Fruit fly (Drosophila melanogaster): ENCODE results near the gene ci.

DNA sequence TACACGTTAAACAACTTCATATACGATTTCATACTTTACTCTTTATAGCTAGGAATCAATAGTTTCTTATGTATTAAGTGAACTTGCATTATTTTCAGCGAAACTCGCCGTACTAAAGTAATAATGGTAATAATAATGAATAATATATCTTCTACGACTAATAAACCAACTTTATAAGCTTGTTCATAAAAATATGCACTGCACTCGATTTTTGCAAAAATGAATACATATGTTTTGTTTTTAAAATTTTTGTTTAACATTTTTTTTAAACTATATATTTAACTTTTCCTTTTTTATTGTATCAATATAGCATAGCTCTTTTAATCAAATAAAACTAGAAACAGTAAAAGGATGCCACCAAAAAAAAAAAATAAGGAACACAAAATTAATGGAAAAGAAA is 56.3 kb downstream of the ci start, which contains the start of gene JYalpha:
- TF ChIP-seq CG5204 (GFP tag; optimal IDR thresholded peaks at IDR 0.05): no peak
- no peak for TF ChIP-seq kay (GFP tag; ENCODE audit: borderline replicate concordance)
- TF ChIP-seq cnc (optimal IDR thresholded peaks at IDR 0.05): no peak
- TF ChIP-seq toe (GFP tag; optimal IDR thresholded peaks at IDR 0.05): no peak
- TF ChIP-seq Clk (GFP tag; optimal IDR thresholded peaks at IDR 0.05): no peak
- no peak for TF ChIP-seq CG11617 (GFP tag; optimal IDR thresholded peaks at IDR 0.05)
- no peak for TF ChIP-seq ovo (GFP tag; optimal IDR thresholded peaks at IDR 0.05)
- TF ChIP-seq CG7045 (GFP tag; optimal IDR thresholded peaks at IDR 0.05): no peak
- TF ChIP-seq Hr96 (GFP tag; optimal IDR thresholded peaks at IDR 0.05): no peak
- no peak for TF ChIP-seq Crg-1 (GFP tag; optimal IDR thresholded peaks at IDR 0.05)
